Worm (Caenorhabditis elegans) whole organism, L4 larva: ENCODE measurements around the gene exc-15.

Source experiments
- F10B5.3 ChIP-seq: sonication (generic microtip); optimal IDR thresholded peaks from 2 replicates; lab custom pipeline; 2016; ENCODE audit warnings: mild to moderate bottlenecking, missing genetic modification characterization, missing compliant biosample characterization
- R02D3.7 ChIP-seq: fragments of 150-350 bp; sonication (generic microtip); optimal IDR thresholded peaks from 3 replicates; lab custom pipeline; 2014; ENCODE audit warnings: missing biosample characterization, missing genetic modification characterization
- T20F7.1 ChIP-seq: fragments of 200-800 bp; sonication (Bioruptor generic); optimal IDR thresholded peaks from 2 replicates; lab custom pipeline; 2018; ENCODE audit warnings: mild to moderate bottlenecking, missing genetic modification characterization, missing compliant biosample characterization
- T26A8.4 ChIP-seq: fragments of 200-800 bp; sonication (Bioruptor generic); IDR thresholded peaks from 2 replicates; pipeline ENCODE4 v1.3.6; 2022; ENCODE audit warnings: missing genetic modification characterization, missing compliant biosample characterization
- Y105C5A.15 ChIP-seq: fragments of 200-800 bp; sonication (Bioruptor generic); IDR thresholded peaks from 2 replicates; pipeline ENCODE4 v1.3.6; 2022; ENCODE audit warnings: missing genetic modification characterization, missing compliant biosample characterization
- Y48G9A.11 ChIP-seq: fragments of 200-800 bp; sonication (Bioruptor generic); IDR thresholded peaks from 2 replicates; pipeline ENCODE4 v1.3.6; 2022; ENCODE audit warnings: missing genetic modification reagents, missing genetic modification characterization, missing compliant biosample characterization
- Y75B8A.6 ChIP-seq: fragments of 200-800 bp; sonication (Bioruptor generic); IDR thresholded peaks from 2 replicates; pipeline ENCODE4 v1.3.6; 2022; ENCODE audit warnings: missing genetic modification reagents, missing genetic modification characterization, missing compliant biosample characterization
- aha-1 ChIP-seq: fragments of 150-350 bp; peaks from one replicate; lab custom pipeline; 2014; ENCODE audit warnings: missing biosample characterization, missing genetic modification characterization
- arid-1 ChIP-seq: fragments of 200-800 bp; sonication (Bioruptor generic); conservative IDR thresholded peaks from 2 replicates; pipeline ENCODE4 v1.3.6; 2022; ENCODE audit warnings: missing genetic modification reagents, missing genetic modification characterization, missing compliant biosample characterization
- ceh-62 ChIP-seq: sonication (generic microtip); optimal IDR thresholded peaks from 2 replicates; lab custom pipeline; 2017; ENCODE audit warnings: missing biosample characterization, missing genetic modification characterization
- ceh-82 ChIP-seq: sonication (generic microtip); optimal IDR thresholded peaks from 2 replicates; lab custom pipeline; 2017; ENCODE audit warnings: missing biosample characterization, missing genetic modification characterization
- daf-16 ChIP-seq, 3 experiments: sonication (generic microtip); optimal IDR thresholded peaks; 2 replicates each; lab custom pipeline; 2016 to 2017; ENCODE audit warnings: missing genetic modification characterization in 3 of 3, missing genetic modification reagents in 3 of 3, mild to moderate bottlenecking in 2 of 3, missing compliant biosample characterization in 2 of 3, missing biosample characterization in 1 of 3, moderate library complexity in 1 of 3
- daf-19 ChIP-seq: fragments of 200-800 bp; sonication (Bioruptor generic); conservative IDR thresholded peaks from 2 replicates; pipeline ENCODE4 v1.3.6; 2022; ENCODE audit warnings: missing genetic modification characterization, missing compliant biosample characterization
- dmd-6 ChIP-seq: fragments of 200-800 bp; sonication (Bioruptor generic); IDR thresholded peaks from 2 replicates; pipeline ENCODE4 v1.3.6; 2022; ENCODE audit warnings: missing genetic modification reagents, missing genetic modification characterization, missing compliant biosample characterization
- dmd-8 ChIP-seq: fragments of 200-800 bp; sonication (Bioruptor generic); IDR thresholded peaks from 2 replicates; pipeline ENCODE4 v1.3.6; 2022; ENCODE audit warnings: missing genetic modification characterization, missing compliant biosample characterization
- dpl-1 ChIP-seq: fragments of 150-350 bp; optimal IDR thresholded peaks from 2 replicates; lab custom pipeline; 2014; ENCODE audit warnings: missing biosample characterization, missing genetic modification reagents, missing genetic modification characterization
- dve-1 ChIP-seq: sonication (generic microtip); optimal IDR thresholded peaks from 2 replicates; lab custom pipeline; 2017; ENCODE audit warnings: antibody characterized with exemption, mild to moderate bottlenecking, missing genetic modification characterization, missing compliant biosample characterization; ENCODE audit not compliant: insufficient read depth
- egl-27 ChIP-seq: sonication (generic microtip); optimal IDR thresholded peaks from 3 replicates; lab custom pipeline; 2017; ENCODE audit warnings: missing biosample characterization, missing genetic modification reagents, missing genetic modification characterization
- fkh-10 ChIP-seq: fragments of 150-350 bp; optimal IDR thresholded peaks from 2 replicates; lab custom pipeline; 2014; ENCODE audit warnings: missing biosample characterization, missing genetic modification reagents, missing genetic modification characterization
- hif-1 ChIP-seq, 2 experiments: sonication (generic microtip); optimal IDR thresholded peaks; 2 replicates each; lab custom pipeline; 2016 to 2017; ENCODE audit warnings: missing compliant biosample characterization in 2 of 2, missing genetic modification characterization in 2 of 2, missing genetic modification reagents in 2 of 2, missing genotype in 2 of 2, mild to moderate bottlenecking in 1 of 2
- hlh-11 ChIP-seq: fragments of 200-800 bp; sonication (Bioruptor generic); optimal IDR thresholded peaks from 2 replicates; lab custom pipeline; 2018; ENCODE audit warnings: mild to moderate bottlenecking, missing genetic modification characterization, missing compliant biosample characterization
- hlh-30 ChIP-seq: sonication (generic microtip); optimal IDR thresholded peaks from 2 replicates; lab custom pipeline; 2017; ENCODE audit warnings: antibody characterized with exemption, mild to moderate bottlenecking, missing genetic modification characterization, missing compliant biosample characterization; ENCODE audit not compliant: insufficient read depth
- lsy-2 ChIP-seq, 2 experiments: fragments of 150-350 bp in 1 of 2; sonication (generic microtip) in 1 of 2; optimal IDR thresholded peaks; 2 replicates each; lab custom pipeline; 2014 to 2017; ENCODE audit warnings: missing biosample characterization in 2 of 2, missing genetic modification characterization in 2 of 2
- mdl-1 ChIP-seq, 2 experiments: fragments of 150-350 bp in 1 of 2; sonication (generic microtip) in 1 of 2; optimal IDR thresholded peaks; 2 replicates each; lab custom pipeline; 2014 to 2017; ENCODE audit warnings: missing biosample characterization in 2 of 2, missing genetic modification characterization in 2 of 2
- mdt-29 ChIP-seq: fragments of 200-800 bp; sonication (Bioruptor generic); IDR thresholded peaks from 2 replicates; pipeline ENCODE4 v1.3.6; 2022; ENCODE audit warnings: missing genetic modification reagents, missing genetic modification characterization, missing compliant biosample characterization
- mep-1 ChIP-seq: fragments of 150-350 bp; sonication (generic microtip); optimal IDR thresholded peaks from 3 replicates; lab custom pipeline; 2014; ENCODE audit warnings: missing biosample characterization, missing genetic modification characterization
- mxl-3 ChIP-seq: fragments of 200-800 bp; sonication (Bioruptor generic); optimal IDR thresholded peaks from 2 replicates; lab custom pipeline; 2018; ENCODE audit warnings: mild to moderate bottlenecking, missing genetic modification characterization, missing compliant biosample characterization
- nhr-102 ChIP-seq: sonication (generic microtip); optimal IDR thresholded peaks from 2 replicates; lab custom pipeline; 2016; ENCODE audit warnings: mild to moderate bottlenecking, missing genetic modification characterization, moderate library complexity, missing compliant biosample characterization
- nhr-11 ChIP-seq: fragments of 150-350 bp; optimal IDR thresholded peaks from 2 replicates; lab custom pipeline; 2014; ENCODE audit warnings: missing biosample characterization, missing genetic modification characterization
- nhr-237 ChIP-seq: sonication (generic microtip); optimal IDR thresholded peaks from 2 replicates; lab custom pipeline; 2017; ENCODE audit warnings: missing biosample characterization, missing genetic modification characterization
- nhr-28 ChIP-seq: fragments of 150-350 bp; optimal IDR thresholded peaks from 2 replicates; lab custom pipeline; 2014; ENCODE audit warnings: missing biosample characterization, missing genetic modification characterization
- nhr-42 ChIP-seq: fragments of 200-800 bp; sonication (Bioruptor generic); IDR thresholded peaks from 2 replicates; pipeline ENCODE4 v1.3.6; 2022; ENCODE audit warnings: missing genetic modification characterization, missing compliant biosample characterization
- pqm-1 ChIP-seq: sonication (generic microtip); optimal IDR thresholded peaks from 2 replicates; lab custom pipeline; 2017; ENCODE audit warnings: missing biosample characterization, missing genetic modification characterization
- saeg-2 ChIP-seq: fragments of 200-800 bp; sonication (Bioruptor generic); IDR thresholded peaks from 2 replicates; pipeline ENCODE4 v1.3.6; 2022; ENCODE audit warnings: missing genetic modification reagents, missing genetic modification characterization, missing compliant biosample characterization
- set-16 ChIP-seq: fragments of 200-800 bp; sonication (Bioruptor generic); IDR thresholded peaks from 2 replicates; pipeline ENCODE4 v1.3.6; 2022; ENCODE audit warnings: missing genetic modification reagents, missing genetic modification characterization, missing compliant biosample characterization
- snpc-4 ChIP-seq: fragments of 150-350 bp; optimal IDR thresholded peaks from 2 replicates; lab custom pipeline; 2014; ENCODE audit warnings: missing biosample characterization, missing genetic modification characterization
- tra-1 ChIP-seq: fragments of 200-800 bp; sonication (Bioruptor generic); IDR thresholded peaks from 2 replicates; pipeline ENCODE4 v1.3.6; 2022; ENCODE audit warnings: missing genetic modification reagents, missing genetic modification characterization, missing compliant biosample characterization
- unc-39 ChIP-seq: sonication (generic microtip); optimal IDR thresholded peaks from 2 replicates; lab custom pipeline; 2017; ENCODE audit warnings: missing biosample characterization, missing genetic modification characterization
- unc-62 ChIP-seq, 3 experiments: fragments of 150-350 bp in 1 of 3; sonication (generic microtip); optimal IDR thresholded peaks in 2 of 3; peaks in 1 of 3; 1 replicate in 1 of 3; 2 replicates in 2 of 3; lab custom pipeline; 2014 to 2017; ENCODE audit warnings: missing biosample characterization in 3 of 3, missing genetic modification characterization in 3 of 3, missing genetic modification reagents in 3 of 3, missing genotype in 1 of 3
- zag-1 ChIP-seq: fragments of 150-350 bp; optimal IDR thresholded peaks from 2 replicates; lab custom pipeline; 2014; ENCODE audit warnings: missing biosample characterization, missing genetic modification characterization
- zip-2 ChIP-seq: fragments of 150-350 bp; optimal IDR thresholded peaks from 2 replicates; lab custom pipeline; 2014; ENCODE audit warnings: missing biosample characterization, missing genetic modification characterization
- ztf-7 ChIP-seq: fragments of 150-350 bp; optimal IDR thresholded peaks from 2 replicates; lab custom pipeline; 2014; ENCODE audit warnings: missing biosample characterization, missing genetic modification characterization

exc-15 gene

DNA sequence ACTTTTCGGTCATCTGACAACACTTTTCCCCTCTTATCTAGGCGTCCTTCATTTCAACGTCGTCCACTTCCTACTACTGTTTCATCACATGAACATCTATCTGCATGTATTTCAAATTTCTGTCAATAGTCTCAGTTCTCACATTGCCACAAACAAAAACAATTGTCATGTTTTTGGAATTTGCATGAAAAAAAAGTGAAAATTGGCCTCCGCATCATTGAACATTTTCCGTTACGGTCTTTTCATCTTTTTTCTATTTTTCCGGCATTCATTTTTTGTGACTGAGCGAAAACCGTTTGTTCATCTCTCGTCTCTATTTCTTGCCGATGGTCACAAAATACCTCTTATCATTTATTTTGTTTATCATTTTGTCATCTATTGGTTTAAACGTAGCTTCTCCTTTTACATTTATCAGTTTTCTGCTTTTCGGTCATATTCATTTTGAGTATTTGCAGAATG, at the start of gene exc-15:
TSS of gene exc-15 (plus strand) at position 411 of the 459 bp plus-strand sequence.
- TF ChIP-seq hlh-30 (peak; percentile 66), fkh-10 (no peak), T26A8.4 (GFP tag; lab: Robert Waterston, UW) (no peak), R02D3.7 (tag; lab: Kevin White, UChicago) (no peak), pqm-1 (tag; lab: Kevin White, UChicago) (peak; percentile 80), mdt-29 (GFP tag; lab: Robert Waterston, UW) (no peak), nhr-28 (tag; lab: Kevin White, UChicago) (peak; percentile 76), Y48G9A.11 (no peak), dpl-1 (GFP tag; lab: Kevin White, UChicago) (no peak), Y75B8A.6 (GFP tag; lab: Robert Waterston, UW) (no peak), unc-62 (GFP tag; optimal IDR thresholded peaks at IDR 0.05 in 1 of 2; lab: Kevin White, UChicago) (peak in 1 of 2 experiments; percentile 99), unc-62 (tag; optimal IDR thresholded peaks at IDR 0.05; lab: Kevin White, UChicago) (no peak), T20F7.1 (GFP tag; lab: Kevin White, UChicago) (peak; percentile 54), arid-1 (GFP tag; lab: Robert Waterston, UW) (no peak), ztf-7 (tag; lab: Kevin White, UChicago) (peak; percentile 61), aha-1 (tag; lab: Kevin White, UChicago) (peak; percentile 51), mep-1 (peak; percentile 50), Y105C5A.15 (GFP tag; lab: Robert Waterston, UW) (no peak), dmd-8 (GFP tag; lab: Robert Waterston, UW) (no peak), unc-39 (tag; lab: Kevin White, UChicago) (no peak), nhr-102 (tag; lab: Kevin White, UChicago) (peak; percentile 36), nhr-42 (GFP tag; lab: Robert Waterston, UW) (no peak), set-16 (no peak), snpc-4 (tag; lab: Kevin White, UChicago) (no peak), hif-1 (tag; optimal IDR thresholded peaks at IDR 0.05; lab: Kevin White, UChicago) (peak in 1 of 2 experiments; percentile 55), dmd-6 (GFP tag; lab: Robert Waterston, UW) (peak; percentile 68), zag-1 (tag; lab: Kevin White, UChicago) (no peak), ceh-62 (tag; lab: Kevin White, UChicago) (no peak), mdl-1 (tag; optimal IDR thresholded peaks at IDR 0.05; lab: Kevin White, UChicago) (peak in 1 of 2 experiments; percentile 43), egl-27 (tag; lab: Kevin White, UChicago) (no peak), F10B5.3 (tag; lab: Kevin White, UChicago) (no peak), ceh-82 (tag; lab: Kevin White, UChicago) (no peak), daf-19 (GFP tag; lab: Robert Waterston, UW) (0 out of 2 replicates have a peak, but pooled peaks have one; percentile 25), tra-1 (0 out of 2 replicates have a peak, but pooled peaks have one; percentile 55), zip-2 (tag; lab: Kevin White, UChicago) (no peak), lsy-2 (tag; optimal IDR thresholded peaks at IDR 0.05; lab: Kevin White, UChicago) (peak in 1 of 2 experiments; percentile 19), nhr-237 (tag; lab: Kevin White, UChicago) (peak; percentile 3), daf-16 (GFP tag; optimal IDR thresholded peaks at IDR 0.05; lab: Kevin White, UChicago) (no peak), daf-16 (tag; optimal IDR thresholded peaks at IDR 0.05; lab: Kevin White, UChicago) (peak; percentile 75), mxl-3 (peak; percentile 26), saeg-2 (GFP tag; lab: Robert Waterston, UW) (no peak), nhr-11 (tag; lab: Kevin White, UChicago) (no peak), dve-1 (tag; lab: Kevin White, UChicago) (peak; percentile 68), hlh-11 (peak; percentile 86)
